Worm (Caenorhabditis elegans) whole organism, early embryonic: ENCODE data around the gene ttr-28.

ENCODE experiments used
- ama-1 ChIP-seq: fragments of 150-350 bp; optimal IDR thresholded peaks from 2 replicates; lab custom pipeline; 2014
- ceh-13 ChIP-seq: fragments of 200-800 bp; sonication (Bioruptor generic); optimal IDR thresholded peaks from 2 replicates; lab custom pipeline; 2018; ENCODE audit warnings: mild to moderate bottlenecking, missing genetic modification characterization, missing compliant biosample characterization
- flt-1 ChIP-seq: fragments of 200-800 bp; sonication (Bioruptor generic); IDR thresholded peaks from 2 replicates; pipeline ENCODE4 v1.3.6; 2022; ENCODE audit warnings: missing genetic modification characterization, missing compliant biosample characterization
- hmbx-1 ChIP-seq: sonication (generic microtip); optimal IDR thresholded peaks from 2 replicates; lab custom pipeline; 2016; ENCODE audit warnings: mild to moderate bottlenecking, missing genetic modification characterization, missing compliant biosample characterization
- hnd-1 ChIP-seq: sonication (generic microtip); optimal IDR thresholded peaks from 2 replicates; lab custom pipeline; 2016; ENCODE audit warnings: missing genetic modification characterization, missing compliant biosample characterization
- scrt-1 ChIP-seq: fragments of 200-800 bp; sonication (Bioruptor generic); IDR thresholded peaks from 2 replicates; pipeline ENCODE4 v1.3.6; 2022; ENCODE audit warnings: missing genetic modification characterization, missing compliant biosample characterization
- tbx-37 ChIP-seq: fragments of 200-800 bp; sonication (Bioruptor generic); conservative IDR thresholded peaks from 2 replicates; pipeline ENCODE4 v1.3.6; 2022; ENCODE audit warnings: missing genetic modification reagents, missing genetic modification characterization, missing compliant biosample characterization
- tra-4 ChIP-seq: sonication (generic microtip); optimal IDR thresholded peaks from 2 replicates; lab custom pipeline; 2017; ENCODE audit warnings: missing genetic modification characterization, missing compliant biosample characterization

DNA sequence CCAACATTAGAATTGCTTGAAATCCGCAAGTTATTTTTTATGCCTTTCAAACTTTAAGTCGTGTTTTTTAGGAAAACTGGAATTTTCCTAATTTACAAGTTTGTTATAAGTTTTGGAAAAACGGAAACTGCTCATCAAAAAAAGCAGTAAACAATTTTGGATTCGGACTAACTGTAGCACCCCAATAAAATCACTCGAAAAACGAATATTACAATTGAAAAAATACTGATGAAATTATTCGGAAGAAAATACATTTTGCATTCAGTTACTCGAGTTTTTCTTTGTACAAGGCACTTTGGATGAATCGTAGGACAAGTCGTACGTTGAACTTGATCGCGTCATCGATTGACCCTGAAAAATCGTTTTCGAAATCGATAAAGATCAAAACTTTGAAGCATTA, 22.6 kb downstream of the ttr-28 start:
- TF ChIP-seq ama-1 (lab: Kevin White, UChicago) (no peak), scrt-1 (GFP tag; lab: Robert Waterston, UW) (no peak), hnd-1 (no peak), tbx-37 (GFP tag; lab: Robert Waterston, UW) (no peak), flt-1 (GFP tag; lab: Robert Waterston, UW) (no peak), tra-4 (no peak), ceh-13 (no peak), hmbx-1 (tag; lab: Kevin White, UChicago) (no peak)
